Fruit fly (Drosophila melanogaster): ENCODE data around the gene Atg13.

Atg13 gene

DNA sequence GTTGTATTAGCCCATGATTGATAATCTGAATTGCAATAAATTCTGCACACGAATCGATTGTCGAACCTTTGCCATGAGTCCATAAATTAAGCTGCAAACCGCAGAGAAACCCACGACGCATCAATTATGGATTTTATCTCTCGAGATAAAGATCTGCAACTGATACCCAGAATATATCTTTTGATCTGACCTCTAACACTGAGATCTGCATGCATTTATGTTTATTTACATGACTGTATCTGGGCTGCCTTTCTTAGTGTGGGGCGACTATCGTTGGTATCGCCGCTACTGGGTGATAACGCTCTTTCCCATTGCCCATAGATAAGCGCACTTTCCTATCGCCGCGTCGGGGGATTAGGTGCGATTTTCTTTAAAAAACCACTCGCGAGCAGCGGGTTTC is 32.4 kb upstream of the Atg13 start, which contains the start of gene Ctr1B:
Gene Ctr1B, plus strand, starts transcription at position 398 of the 400 bp plus-strand sequence.
- TF ChIP-seq EcR (GFP tag; optimal IDR thresholded peaks at IDR 0.05) = no peak
- TF ChIP-seq CG8301 (tag; optimal IDR thresholded peaks at IDR 0.05) = no peak
- TF ChIP-seq rn (GFP tag; IDR thresholded peaks at IDR 0.05) = no peak
- TF ChIP-seq CG17806 (tag; optimal IDR thresholded peaks at IDR 0.05) = no peak
- no peak for TF ChIP-seq gl (tag; optimal IDR thresholded peaks at IDR 0.05)
- no peak for TF ChIP-seq CG13204 (GFP tag; optimal IDR thresholded peaks at IDR 0.05)
- TF ChIP-seq Pif1B (GFP tag; optimal IDR thresholded peaks at IDR 0.05) = no peak
- TF ChIP-seq Ets98B (GFP tag; IDR thresholded peaks at IDR 0.05) = no peak
- no peak for TF ChIP-seq Pif1A (GFP tag; optimal IDR thresholded peaks at IDR 0.05)
- no peak for TF ChIP-seq CG12605 (GFP tag; IDR thresholded peaks at IDR 0.05)

DNA sequence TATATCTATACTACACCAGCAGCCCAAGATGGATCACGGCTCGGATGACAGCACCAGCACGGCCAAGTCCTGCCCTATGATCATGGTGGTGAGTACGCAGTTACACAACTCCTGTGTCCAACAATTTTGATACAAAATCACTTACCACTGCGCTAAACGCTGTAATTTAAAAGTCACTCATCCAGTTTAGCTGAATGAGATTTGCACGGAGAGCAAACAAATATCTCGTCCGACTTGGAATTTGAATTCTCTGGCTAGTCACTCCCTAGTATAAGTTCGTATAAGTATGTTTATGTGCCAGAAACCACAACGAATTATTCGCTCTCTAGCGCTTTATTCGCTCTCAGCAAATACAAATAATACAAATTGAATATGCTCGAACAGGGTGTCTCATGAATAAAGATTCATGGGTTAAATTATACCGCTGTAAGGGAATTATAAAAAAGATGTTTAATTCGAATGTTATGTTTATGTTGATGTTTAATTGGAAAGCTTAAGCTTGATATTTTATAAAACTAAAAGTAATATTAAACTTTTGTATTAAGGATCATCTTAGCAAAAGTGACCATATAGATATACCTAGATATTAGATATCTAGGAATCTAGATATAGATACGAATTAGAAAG is 31.8 kb upstream of the Atg13 start:
- TF ChIP-seq Pif1B (GFP tag; optimal IDR thresholded peaks at IDR 0.05) (no peak), CG4496 (GFP tag; IDR thresholded peaks at IDR 0.05) (0 out of 3 replicates have a peak, but pooled peaks have one; percentile 21), gl (tag; optimal IDR thresholded peaks at IDR 0.05) (no peak), CG14655 (GFP tag; optimal IDR thresholded peaks at IDR 0.05) (no peak), CG34367 (tag; optimal IDR thresholded peaks at IDR 0.05) (no peak), Ets98B (GFP tag; IDR thresholded peaks at IDR 0.05) (peak; percentile 60; the same call in 1 of the 2 replicates), CG32121 (GFP tag; IDR thresholded peaks at IDR 0.05) (no peak), CG10348 (GFP tag; IDR thresholded peaks at IDR 0.05) (no peak), rn (GFP tag; IDR thresholded peaks at IDR 0.05) (no peak), Pif1A (GFP tag; optimal IDR thresholded peaks at IDR 0.05) (no peak), CG17806 (tag; optimal IDR thresholded peaks at IDR 0.05) (no peak), CG15710 (tag; optimal IDR thresholded peaks at IDR 0.05) (no peak), fd96Ca (GFP tag; IDR thresholded peaks at IDR 0.05) (no peak; the same call in 2 of the 3 replicates), Snoo (tag; optimal IDR thresholded peaks at IDR 0.05) (no peak), CG12605 (GFP tag; IDR thresholded peaks at IDR 0.05) (peak; percentile 65)

DNA sequence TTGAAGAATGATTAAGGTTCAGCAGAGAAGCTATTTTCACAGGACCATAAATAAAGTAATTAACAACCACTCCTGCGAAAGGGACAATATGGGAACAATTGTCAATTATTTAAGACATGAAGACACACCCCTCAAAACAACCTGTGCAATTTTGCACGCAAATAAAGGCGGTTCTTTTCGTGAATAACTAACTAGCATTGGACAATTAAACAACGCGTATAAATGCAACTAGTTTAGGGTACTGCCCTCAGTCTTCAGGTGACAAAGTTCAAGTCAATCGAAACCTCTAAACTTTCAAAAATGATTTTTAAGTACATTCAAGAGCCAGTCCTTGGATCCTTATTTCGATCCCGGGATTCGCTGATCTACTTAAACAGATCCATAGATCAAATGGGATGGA is 28.2 kb upstream of the Atg13 start, which contains the start of gene Or85a:
Gene Or85a, plus strand, starts transcription at position 301 of the 400 bp plus-strand sequence.
- no peak for TF ChIP-seq CG8301 (tag; optimal IDR thresholded peaks at IDR 0.05)
- no peak for TF ChIP-seq Ets98B (GFP tag; IDR thresholded peaks at IDR 0.05)
- no peak for TF ChIP-seq Pif1A (GFP tag; optimal IDR thresholded peaks at IDR 0.05)
- no peak for TF ChIP-seq Snoo (tag; optimal IDR thresholded peaks at IDR 0.05)
- no peak for TF ChIP-seq CG14655 (GFP tag; optimal IDR thresholded peaks at IDR 0.05)
- TF ChIP-seq CG13204 (GFP tag; optimal IDR thresholded peaks at IDR 0.05) = no peak

DNA sequence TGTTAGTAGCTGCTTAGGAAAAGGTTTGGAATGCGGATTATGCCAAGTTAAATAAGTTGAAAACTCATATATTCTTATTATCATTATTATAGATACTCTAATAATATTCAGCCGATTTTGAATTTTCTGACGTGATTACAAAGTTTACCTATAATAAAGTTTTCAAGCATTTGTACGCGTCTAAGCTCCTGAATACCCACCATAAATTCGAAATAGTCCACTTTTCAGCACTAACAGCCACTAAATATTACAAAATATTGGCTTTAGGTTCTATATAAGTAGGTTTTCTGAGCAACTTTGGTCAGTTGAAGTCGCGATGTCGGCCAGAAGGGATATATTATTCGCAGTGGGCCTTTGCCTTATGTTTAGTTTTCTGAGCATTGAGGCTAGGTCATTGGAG is 25.6 kb upstream of the Atg13 start, which contains the start of gene CG7443:
Gene CG7443, plus strand, starts transcription at position 301 of the 400 bp plus-strand sequence.
- TF ChIP-seq CG8159 (tag; optimal IDR thresholded peaks at IDR 0.05) (no peak), CG32121 (GFP tag; IDR thresholded peaks at IDR 0.05) (no peak), Snoo (tag; optimal IDR thresholded peaks at IDR 0.05) (no peak), CG15710 (tag; optimal IDR thresholded peaks at IDR 0.05) (no peak), CG34367 (tag; optimal IDR thresholded peaks at IDR 0.05) (no peak), Pif1B (GFP tag; optimal IDR thresholded peaks at IDR 0.05) (no peak), fd96Ca (GFP tag; IDR thresholded peaks at IDR 0.05) (no peak), CG13204 (GFP tag; optimal IDR thresholded peaks at IDR 0.05) (no peak), CG9948 (tag; optimal IDR thresholded peaks at IDR 0.05) (no peak)

DNA sequence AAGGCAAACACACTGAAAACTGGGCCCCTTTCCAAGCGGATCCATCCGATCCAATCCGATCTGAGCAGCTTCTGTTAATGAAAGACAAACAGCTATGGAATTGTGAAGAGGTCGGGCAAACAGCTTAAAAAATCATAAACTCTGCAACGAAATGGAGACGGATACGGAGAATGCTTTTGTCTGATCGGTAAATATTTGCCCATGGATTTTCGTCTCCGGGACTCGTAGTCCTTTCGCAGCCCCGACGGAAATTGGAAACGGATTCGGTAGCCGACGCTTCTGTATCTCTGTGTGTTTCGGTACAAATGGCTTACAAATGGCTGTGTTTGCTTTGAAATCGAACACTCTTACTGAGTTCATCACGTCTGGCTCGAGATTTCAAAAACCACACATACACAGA is 22.7 kb upstream of the Atg13 start:
- TF ChIP-seq CG15710 (tag; optimal IDR thresholded peaks at IDR 0.05) = no peak
- TF ChIP-seq CG14655 (GFP tag; optimal IDR thresholded peaks at IDR 0.05) = no peak
- TF ChIP-seq CG10348 (GFP tag; IDR thresholded peaks at IDR 0.05) = no peak
- no peak for TF ChIP-seq Pif1A (GFP tag; optimal IDR thresholded peaks at IDR 0.05)
- TF ChIP-seq gl (tag; optimal IDR thresholded peaks at IDR 0.05) = no peak
- no peak for TF ChIP-seq EcR (GFP tag; optimal IDR thresholded peaks at IDR 0.05)
- no peak for TF ChIP-seq CG34367 (tag; optimal IDR thresholded peaks at IDR 0.05)
- TF ChIP-seq CG9948 (tag; optimal IDR thresholded peaks at IDR 0.05) = no peak
- TF ChIP-seq CG4496 (GFP tag; IDR thresholded peaks at IDR 0.05) = no peak
- TF ChIP-seq rn (GFP tag; IDR thresholded peaks at IDR 0.05) = no peak
- TF ChIP-seq Pif1B (GFP tag; optimal IDR thresholded peaks at IDR 0.05) = no peak

DNA sequence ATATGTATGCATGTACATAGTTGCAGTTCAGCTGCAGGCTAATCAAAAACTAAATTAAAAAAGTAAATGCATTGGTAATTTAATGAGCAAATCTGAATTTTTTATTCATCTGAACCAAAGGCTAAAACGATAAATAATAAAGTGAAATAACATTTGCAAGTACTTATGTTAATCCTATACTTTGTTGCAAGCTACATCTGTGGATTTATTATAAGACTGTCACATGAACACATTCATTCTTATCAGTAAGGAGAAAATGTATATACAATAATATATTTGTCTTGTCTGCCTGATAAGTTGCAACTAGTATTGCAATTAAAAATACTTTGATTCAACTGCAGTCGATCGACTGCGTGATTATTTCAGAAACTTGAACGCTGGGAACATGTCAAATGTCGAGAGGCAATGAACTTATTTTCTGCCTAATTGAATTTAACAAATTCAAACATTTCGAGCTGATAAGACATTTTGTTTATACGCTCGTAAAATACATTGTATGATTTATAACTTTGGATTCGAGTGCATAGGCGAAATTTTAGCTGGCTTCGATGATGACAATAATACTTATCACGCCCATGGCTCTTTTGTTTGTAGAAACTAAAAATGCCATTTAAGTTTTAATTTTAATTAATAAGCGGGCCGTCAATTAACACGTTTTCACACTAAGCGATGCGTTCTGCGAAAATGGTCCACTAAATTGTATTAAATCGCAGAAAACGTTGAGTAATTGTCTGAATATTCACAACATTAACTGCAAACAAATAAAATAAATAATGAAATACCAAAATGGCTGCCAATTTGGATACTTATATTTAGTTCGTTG is 21.4 kb upstream of the Atg13 start:
- TF ChIP-seq CG8159 (tag; optimal IDR thresholded peaks at IDR 0.05) (no peak), CG8301 (tag; optimal IDR thresholded peaks at IDR 0.05) (no peak)

DNA sequence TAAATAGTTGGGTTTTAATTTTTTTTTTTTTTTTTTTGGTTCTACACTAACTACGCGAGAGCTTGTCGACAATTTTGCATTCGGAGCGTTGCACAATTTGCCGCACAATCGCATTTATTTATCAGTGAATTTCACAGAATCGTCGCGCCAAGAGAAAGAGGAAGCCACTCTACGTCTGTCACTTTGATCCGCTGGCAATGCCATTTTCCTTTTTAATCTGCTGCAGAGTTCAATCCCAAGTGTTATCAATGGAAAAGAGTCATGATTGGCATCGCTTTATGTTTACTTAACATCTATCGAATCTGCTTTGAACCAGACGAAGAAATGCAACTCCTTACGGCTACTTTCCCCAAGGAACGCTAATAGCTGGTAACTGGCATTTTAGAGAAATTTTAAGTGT is 20.0 kb upstream of the Atg13 start:
- no peak for TF ChIP-seq Snoo (tag; optimal IDR thresholded peaks at IDR 0.05)
- TF ChIP-seq Pif1B (GFP tag; optimal IDR thresholded peaks at IDR 0.05) = no peak
- no peak for TF ChIP-seq CG8159 (tag; optimal IDR thresholded peaks at IDR 0.05)
- TF ChIP-seq Pif1A (GFP tag; optimal IDR thresholded peaks at IDR 0.05) = no peak
- TF ChIP-seq gl (tag; optimal IDR thresholded peaks at IDR 0.05) = no peak
- no peak for TF ChIP-seq CG32121 (GFP tag; IDR thresholded peaks at IDR 0.05)
- peak; percentile 16 for TF ChIP-seq EcR (GFP tag; optimal IDR thresholded peaks at IDR 0.05)

Data from whole organism, pupa.